Fruit fly (Drosophila melanogaster): ENCODE measurements around the gene Fntb.

Gene Fntb

DNA sequence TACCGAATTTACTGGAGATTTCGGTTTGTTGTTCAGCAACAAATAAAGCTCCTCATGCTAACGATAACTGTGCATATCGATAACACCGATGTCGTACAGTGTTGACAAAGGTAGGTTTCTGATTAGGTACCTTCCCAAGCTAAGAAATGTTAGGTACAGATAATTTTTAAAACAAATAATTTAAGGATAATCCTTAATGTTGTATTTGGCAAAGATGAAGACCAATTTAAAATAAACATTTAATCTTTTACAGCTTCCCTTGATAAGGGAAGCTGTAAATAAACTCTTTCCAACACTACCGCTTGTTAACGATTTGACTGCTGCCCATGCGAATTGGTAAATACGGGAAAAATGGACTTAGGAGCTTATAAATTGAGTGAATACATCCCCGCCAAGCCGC, 10.1 kb downstream of the Fntb start, which contains the start of the genes Ttc1 and CG14882 (continued):
- TF ChIP-seq MESR4 (GFP tag; optimal IDR thresholded peaks at IDR 0.05), result peak; percentile 24
- TF ChIP-seq CG12104 (GFP tag; optimal IDR thresholded peaks at IDR 0.05), result peak; percentile 63
- peak; percentile 73 for TF ChIP-seq B-H1 (GFP tag; IDR thresholded peaks at IDR 0.05)
- peak; percentile 45 for TF ChIP-seq onecut (GFP tag; IDR thresholded peaks at IDR 0.05)
- no peak for TF ChIP-seq Sin3A (optimal IDR thresholded peaks at IDR 0.05)
- peak; percentile 81 for TF ChIP-seq CG5953 (GFP tag; IDR thresholded peaks at IDR 0.05)
- peak; percentile 86 for TF ChIP-seq Mad (GFP tag; optimal IDR thresholded peaks at IDR 0.05)
- peak; percentile 73 for TF ChIP-seq Dek (tag; optimal IDR thresholded peaks at IDR 0.05)
- no peak; the same call in 2 of the 3 replicates for TF ChIP-seq zen2 (GFP tag; IDR thresholded peaks at IDR 0.05; ENCODE audit: partially characterized antibody)
- TF ChIP-seq lilli (GFP tag; optimal IDR thresholded peaks at IDR 0.05), result peak; percentile 94
- peak; percentile 59 for TF ChIP-seq Nf-YB (GFP tag; optimal IDR thresholded peaks at IDR 0.05)
- TF ChIP-seq Max (GFP tag; optimal IDR thresholded peaks at IDR 0.05), result peak; percentile 77
- peak; percentile 62 for TF ChIP-seq B-H2 (GFP tag; optimal IDR thresholded peaks at IDR 0.05)
- no peak for TF ChIP-seq dati (GFP tag; IDR thresholded peaks at IDR 0.05)
- no peak; the same call in 1 of the 2 replicates for TF ChIP-seq danr (GFP tag; IDR thresholded peaks at IDR 0.05)
- TF ChIP-seq CG15601 (tag; optimal IDR thresholded peaks at IDR 0.05), result peak; percentile 68
- TF ChIP-seq CG30020 (tag; optimal IDR thresholded peaks at IDR 0.05), result peak; percentile 52
- TF ChIP-seq corto (GFP tag; optimal IDR thresholded peaks at IDR 0.05), result no peak
- no peak for TF ChIP-seq Nf-YA (GFP tag; IDR thresholded peaks at IDR 0.05)
- no peak for TF ChIP-seq prd (optimal IDR thresholded peaks at IDR 0.05)
- peak; percentile 84 for TF ChIP-seq prd (GFP tag; IDR thresholded peaks at IDR 0.05)
- TF ChIP-seq z (GFP tag; IDR thresholded peaks at IDR 0.05), result no peak
- peak; percentile 95 for TF ChIP-seq slbo (GFP tag; IDR thresholded peaks at IDR 0.05)
- peak; percentile 25 for TF ChIP-seq jing (GFP tag; optimal IDR thresholded peaks at IDR 0.05)
- peak; percentile 92 for TF ChIP-seq CG32767 (GFP tag; IDR thresholded peaks at IDR 0.05)
- peak; percentile 62 to 85 for TF ChIP-seq chif (GFP tag; optimal IDR thresholded peaks at IDR 0.05)
- no peak for TF ChIP-seq kni (GFP tag; optimal IDR thresholded peaks at IDR 0.05)
- peak; percentile 43 for TF ChIP-seq Usf (GFP tag; optimal IDR thresholded peaks at IDR 0.05)
- TF ChIP-seq Hr51 (GFP tag; optimal IDR thresholded peaks at IDR 0.05), result peak in 1 of 2 experiments; percentile 88
- peak; percentile 74 for TF ChIP-seq Six4 (GFP tag; optimal IDR thresholded peaks at IDR 0.05)
- TF ChIP-seq CG14014 (GFP tag; IDR thresholded peaks at IDR 0.05), result peak; percentile 93
- TF ChIP-seq CG14710 (tag; optimal IDR thresholded peaks at IDR 0.05), result peak; percentile 69
- peak; percentile 87 to 90 for TF ChIP-seq Pdp1 (GFP tag; optimal IDR thresholded peaks at IDR 0.05)
- TF ChIP-seq eve (GFP tag; optimal IDR thresholded peaks at IDR 0.05), result no peak
- no peak for TF ChIP-seq CG7839 (tag; optimal IDR thresholded peaks at IDR 0.05)
- TF ChIP-seq CG1024 (GFP tag; IDR thresholded peaks at IDR 0.05), result peak; percentile 12; the same call in 1 of the 2 replicates
- TF ChIP-seq ranshi (GFP tag; IDR thresholded peaks at IDR 0.05), result peak; percentile 82
- peak; percentile 36 for TF ChIP-seq NK7.1 (GFP tag; optimal IDR thresholded peaks at IDR 0.05)
- no peak for TF ChIP-seq CG5180 (GFP tag; optimal IDR thresholded peaks at IDR 0.05)
- TF ChIP-seq hbn (GFP tag; IDR thresholded peaks at IDR 0.05; ENCODE audit: partially characterized antibody), result peak; percentile 58
- peak; percentile 75 for TF ChIP-seq Ssrp (tag; optimal IDR thresholded peaks at IDR 0.05)
- TF ChIP-seq C15 (GFP tag; IDR thresholded peaks at IDR 0.05), result no peak; the same call in 2 of the 3 replicates
- TF ChIP-seq CG17359 (tag; optimal IDR thresholded peaks at IDR 0.05), result peak; percentile 74
- peak; percentile 58 for TF ChIP-seq CG6765 (GFP tag; optimal IDR thresholded peaks at IDR 0.05)
- peak; percentile 86 for TF ChIP-seq Hr3 (GFP tag; optimal IDR thresholded peaks at IDR 0.05)
- peak; percentile 92 for TF ChIP-seq vvl (GFP tag; IDR thresholded peaks at IDR 0.05)
- peak; percentile 78 for TF ChIP-seq CG4424 (GFP tag; optimal IDR thresholded peaks at IDR 0.05)
- no peak; the same call in 1 of the 2 replicates for TF ChIP-seq aop (GFP tag; IDR thresholded peaks at IDR 0.05)
- TF ChIP-seq Scr (GFP tag; IDR thresholded peaks at IDR 0.05; ENCODE audit: partially characterized antibody), result peak; percentile 53
- TF ChIP-seq CG16863 (GFP tag; optimal IDR thresholded peaks at IDR 0.05), result peak; percentile 87
- no peak; the same call in 1 of the 2 replicates for TF ChIP-seq ro (GFP tag; IDR thresholded peaks at IDR 0.05)

All from whole organism, embryonic.